Fruit fly (Drosophila melanogaster) whole organism, embryonic: ENCODE measurements around the gene PLCXD.

Source experiments
- CG10565 ChIP-seq: fragments of 200-800 bp; sonication (Bioruptor generic); optimal IDR thresholded peaks from 3 replicates; lab custom pipeline; 2016; ENCODE audit warnings: missing biosample characterization, mild to moderate bottlenecking, missing genetic modification characterization
- CG11560 ChIP-seq: fragments of 200-800 bp; sonication (Bioruptor generic); IDR thresholded peaks from 3 replicates; pipeline ENCODE4 v1.3.6; 2022; ENCODE audit warnings: missing biosample characterization, missing genetic modification characterization
- CG12236 ChIP-seq: fragments of 200-800 bp; sonication (Bioruptor generic); optimal IDR thresholded peaks from 2 replicates; lab custom pipeline; 2016; ENCODE audit warnings: missing biosample characterization, missing genetic modification characterization
- CG12299 ChIP-seq: fragments of 200-800 bp; sonication (Bioruptor generic); optimal IDR thresholded peaks from 2 replicates; lab custom pipeline; 2018; ENCODE audit warnings: missing biosample characterization, mild to moderate bottlenecking, missing genetic modification characterization
- CG12391 ChIP-seq: fragments of 200-800 bp; sonication (Bioruptor generic); optimal IDR thresholded peaks from 3 replicates; lab custom pipeline; 2018; ENCODE audit warnings: missing biosample characterization, mild to moderate bottlenecking, missing genetic modification characterization, moderate library complexity
- CG13287 ChIP-seq: fragments of 200-800 bp; sonication (Bioruptor generic); IDR thresholded peaks from 2 replicates; pipeline ENCODE4 v1.3.6; 2022; ENCODE audit warnings: missing biosample characterization, missing genetic modification characterization; ENCODE audit not compliant: partially characterized antibody
- CG14710 ChIP-seq: fragments of 200-800 bp; sonication (Bioruptor generic); optimal IDR thresholded peaks from 3 replicates; lab custom pipeline; 2019; ENCODE audit warnings: missing biosample characterization, mild to moderate bottlenecking, missing genetic modification characterization, moderate library complexity
- CG15073 ChIP-seq: fragments of 200-800 bp; sonication (Bioruptor generic); optimal IDR thresholded peaks from 2 replicates; lab custom pipeline; 2016; ENCODE audit warnings: missing biosample characterization, missing genetic modification characterization
- CG17186 ChIP-seq: fragments of 200-800 bp; sonication (Bioruptor generic); optimal IDR thresholded peaks from 3 replicates; lab custom pipeline; 2017; ENCODE audit warnings: missing biosample characterization, missing genetic modification reagents, missing genetic modification characterization
- CG17385 ChIP-seq: fragments of 200-800 bp; sonication (Bioruptor generic); optimal IDR thresholded peaks from 3 replicates; lab custom pipeline; 2018; ENCODE audit warnings: missing biosample characterization, mild to moderate bottlenecking, missing genetic modification characterization
- CG18599 ChIP-seq: fragments of 200-800 bp; sonication (Bioruptor generic); optimal IDR thresholded peaks from 3 replicates; lab custom pipeline; 2017; ENCODE audit warnings: missing biosample characterization, missing genetic modification characterization, mild to moderate bottlenecking, moderate library complexity, missing genetic modification reagents
- CG2129 ChIP-seq: fragments of 200-800 bp; sonication (Bioruptor generic); IDR thresholded peaks from 2 replicates; pipeline ENCODE4 v1.3.6; 2022; ENCODE audit warnings: missing biosample characterization, missing genetic modification characterization; ENCODE audit not compliant: partially characterized antibody
- CG31224 ChIP-seq: fragments of 200-800 bp; sonication (Bioruptor generic); IDR thresholded peaks from 2 replicates; pipeline ENCODE4 v1.3.6; 2022; ENCODE audit warnings: missing biosample characterization, missing genetic modification characterization
- CG31388 ChIP-seq: fragments of 200-800 bp; sonication (Bioruptor generic); optimal IDR thresholded peaks from 2 replicates; lab custom pipeline; 2016; ENCODE audit warnings: missing biosample characterization, missing genetic modification characterization
- CG32767 ChIP-seq: fragments of 200-800 bp; sonication (Bioruptor generic); IDR thresholded peaks from 2 replicates; pipeline ENCODE4 v1.3.6; 2022; ENCODE audit warnings: missing biosample characterization, missing genetic modification characterization
- CG34376 ChIP-seq: fragments of 200-800 bp; sonication (Bioruptor generic); optimal IDR thresholded peaks from 2 replicates; lab custom pipeline; 2018; ENCODE audit warnings: missing biosample characterization, mild to moderate bottlenecking, missing genetic modification characterization
- CG3995 ChIP-seq: fragments of 200-800 bp; sonication (Bioruptor generic); optimal IDR thresholded peaks from 3 replicates; lab custom pipeline; 2016; ENCODE audit warnings: missing biosample characterization, missing genetic modification characterization
- CG43689 ChIP-seq: fragments of 200-800 bp; sonication (Bioruptor generic); IDR thresholded peaks from 2 replicates; pipeline ENCODE4 v1.3.6; 2022; ENCODE audit warnings: missing biosample characterization, missing genetic modification characterization
- CG5180 ChIP-seq: fragments of 200-800 bp; sonication (Bioruptor generic); optimal IDR thresholded peaks from 3 replicates; lab custom pipeline; 2017; ENCODE audit warnings: missing biosample characterization, missing genetic modification characterization, mild to moderate bottlenecking, moderate library complexity, missing genetic modification reagents
- CG5245 ChIP-seq: fragments of 200-800 bp; sonication (Bioruptor generic); optimal IDR thresholded peaks from 3 replicates; lab custom pipeline; 2016; ENCODE audit warnings: missing biosample characterization, missing genetic modification characterization
- CG6175 ChIP-seq: fragments of 200-800 bp; sonication (Bioruptor generic); IDR thresholded peaks from 3 replicates; pipeline ENCODE4 v1.3.6; 2022; ENCODE audit warnings: missing biosample characterization, missing genetic modification characterization
- Drgx ChIP-seq: fragments of 200-800 bp; sonication (Bioruptor generic); IDR thresholded peaks from 2 replicates; pipeline ENCODE4 v1.3.6; 2022; ENCODE audit warnings: missing biosample characterization, missing genetic modification characterization
- Ets65A ChIP-seq: fragments of 200-800 bp; sonication (Bioruptor generic); peaks from one replicate; lab custom pipeline; 2016; ENCODE audit warnings: missing biosample characterization, missing genetic modification characterization
- HLH4C ChIP-seq: fragments of 200-800 bp; sonication (Bioruptor generic); IDR thresholded peaks from 3 replicates; pipeline ENCODE4 v1.3.6; 2022; ENCODE audit warnings: missing biosample characterization, missing genetic modification characterization; ENCODE audit not compliant: partially characterized antibody
- Hmr ChIP-seq: fragments of 200-800 bp; sonication (Bioruptor generic); optimal IDR thresholded peaks from 3 replicates; lab custom pipeline; 2017; ENCODE audit warnings: mild to moderate bottlenecking, missing biosample characterization, missing genetic modification reagents, missing genetic modification characterization
- Hr39 ChIP-seq: fragments of >200 bp; optimal IDR thresholded peaks from 2 replicates; lab custom pipeline; 2017
- Med ChIP-seq: fragments of 200-800 bp; sonication (Bioruptor generic); peaks from one replicate; lab custom pipeline; 2016; ENCODE audit warnings: missing biosample characterization, missing genetic modification characterization, mild to moderate bottlenecking, inconsistent platforms, moderate library complexity
- Neu2 ChIP-seq: fragments of 200-800 bp; sonication (Bioruptor generic); optimal IDR thresholded peaks from 3 replicates; lab custom pipeline; 2016; ENCODE audit warnings: missing biosample characterization, missing genetic modification characterization, borderline replicate concordance
- PHDP ChIP-seq: fragments of 200-800 bp; sonication (Bioruptor generic); optimal IDR thresholded peaks from 3 replicates; lab custom pipeline; 2018; ENCODE audit warnings: missing biosample characterization, mild to moderate bottlenecking, missing genetic modification characterization, moderate library complexity
- Poxn ChIP-seq: fragments of 200-800 bp; sonication (Bioruptor generic); IDR thresholded peaks from 2 replicates; pipeline ENCODE4 v1.3.6; 2022; ENCODE audit warnings: missing biosample characterization, missing genetic modification characterization
- Usf ChIP-seq: fragments of 200-800 bp; sonication (Bioruptor generic); optimal IDR thresholded peaks from 2 replicates; lab custom pipeline; 2017; ENCODE audit warnings: missing genotype, missing biosample characterization, missing genetic modification characterization
- bowl ChIP-seq: fragments of 200-800 bp; sonication (Bioruptor generic); IDR thresholded peaks from 2 replicates; pipeline ENCODE4 v1.3.6; 2022; ENCODE audit warnings: missing biosample characterization, missing genetic modification characterization
- cad ChIP-seq: fragments of >200 bp; optimal IDR thresholded peaks from 2 replicates; lab custom pipeline; 2017; ENCODE audit warnings: missing biosample characterization, missing genetic modification characterization
- cato ChIP-seq: fragments of 200-800 bp; sonication (Bioruptor generic); optimal IDR thresholded peaks from 2 replicates; lab custom pipeline; 2016; ENCODE audit warnings: missing biosample characterization, missing genetic modification characterization, borderline replicate concordance
- ewg ChIP-seq: fragments of 200-800 bp; sonication (Bioruptor generic); optimal IDR thresholded peaks from 3 replicates; lab custom pipeline; 2017; ENCODE audit warnings: mild to moderate bottlenecking, missing biosample characterization, missing genetic modification reagents, missing genetic modification characterization
- gcm ChIP-seq: fragments of 200-800 bp; sonication (Bioruptor generic); optimal IDR thresholded peaks from 2 replicates; lab custom pipeline; 2019; ENCODE audit warnings: missing biosample characterization, mild to moderate bottlenecking, missing genetic modification characterization, moderate library complexity
- gt ChIP-seq: fragments of 200-800 bp; sonication (Bioruptor generic); IDR thresholded peaks from 2 replicates; pipeline ENCODE4 v1.3.6; 2022; ENCODE audit warnings: missing biosample characterization, missing genetic modification characterization
- p53 ChIP-seq: fragments of 200-800 bp; sonication (Bioruptor generic); optimal IDR thresholded peaks from 2 replicates; lab custom pipeline; 2016; ENCODE audit warnings: missing biosample characterization, missing genetic modification characterization
- pho ChIP-seq: fragments of 200-800 bp; sonication (Bioruptor generic); optimal IDR thresholded peaks from 2 replicates; lab custom pipeline; 2016; ENCODE audit warnings: missing biosample characterization, missing genetic modification characterization
- pum ChIP-seq: fragments of 200-800 bp; sonication (Bioruptor generic); optimal IDR thresholded peaks from 2 replicates; lab custom pipeline; 2016; ENCODE audit warnings: missing biosample characterization, missing genetic modification characterization
- ro ChIP-seq: fragments of 200-800 bp; sonication (Bioruptor generic); IDR thresholded peaks from 2 replicates; pipeline ENCODE4 v1.3.6; 2022; ENCODE audit warnings: missing biosample characterization, missing genetic modification characterization
- run ChIP-seq: fragments of 200-800 bp; sonication (Bioruptor generic); optimal IDR thresholded peaks from 3 replicates; lab custom pipeline; 2018; ENCODE audit warnings: missing biosample characterization, mild to moderate bottlenecking, missing genetic modification characterization
- sc ChIP-seq, 3 experiments: fragments of >200 bp in 2 of 3; fragments of 200-800 bp in 1 of 3; sonication (Bioruptor generic) in 1 of 3; optimal IDR thresholded peaks; 2 replicates in 2 of 3; 3 replicates in 1 of 3; lab custom pipeline; 2017; ENCODE audit warnings: mild to moderate bottlenecking in 1 of 3, missing biosample characterization in 1 of 3, missing genetic modification characterization in 1 of 3, missing genetic modification reagents in 1 of 3
- sd ChIP-seq: fragments of 200-800 bp; sonication (Bioruptor generic); optimal IDR thresholded peaks from 3 replicates; lab custom pipeline; 2018; ENCODE audit warnings: missing biosample characterization, mild to moderate bottlenecking, missing genetic modification characterization, moderate library complexity
- sens-2 ChIP-seq: fragments of 200-800 bp; sonication (Bioruptor generic); IDR thresholded peaks from 2 replicates; pipeline ENCODE4 v1.3.6; 2022; ENCODE audit warnings: missing biosample characterization, missing genetic modification characterization
- sisA ChIP-seq: fragments of 200-800 bp; sonication (Bioruptor generic); IDR thresholded peaks from 2 replicates; pipeline ENCODE4 v1.3.6; 2022; ENCODE audit warnings: missing biosample characterization, missing genetic modification characterization
- slbo ChIP-seq: fragments of 200-800 bp; sonication (Bioruptor generic); IDR thresholded peaks from 2 replicates; pipeline ENCODE4 v1.3.6; 2022; ENCODE audit warnings: missing biosample characterization, missing genetic modification characterization
- sob ChIP-seq: fragments of 200-800 bp; sonication (Bioruptor generic); IDR thresholded peaks from 2 replicates; pipeline ENCODE4 v1.3.6; 2022; ENCODE audit warnings: missing biosample characterization, missing genetic modification characterization
- ssp ChIP-seq: fragments of 200-800 bp; sonication (Bioruptor generic); IDR thresholded peaks from 2 replicates; pipeline ENCODE4 v1.3.6; 2022; ENCODE audit warnings: missing biosample characterization, missing genetic modification characterization
- vnd ChIP-seq: fragments of 200-800 bp; sonication (Bioruptor generic); IDR thresholded peaks from 3 replicates; pipeline ENCODE4 v1.3.6; 2022; ENCODE audit warnings: missing biosample characterization, missing genetic modification characterization; ENCODE audit not compliant: partially characterized antibody
- wor ChIP-seq: fragments of 200-800 bp; sonication (Bioruptor generic); IDR thresholded peaks from 2 replicates; pipeline ENCODE4 v1.3.6; 2022; ENCODE audit warnings: missing biosample characterization, missing genetic modification characterization

PLCXD gene

dm6 chr2L:12007331-12007791 lies 41.9 kb upstream of the PLCXD start (continued):
- TF ChIP-seq pho (GFP tag; lab: Kevin White, UChicago) (peak; percentile 28), CG15073 (GFP tag; lab: Kevin White, UChicago) (no peak), pum (peak; percentile 5), CG34376 (GFP tag; lab: Kevin White, UChicago) (peak; percentile 98), ssp (no peak), sd (peak; percentile 100), CG5245 (no peak), ro (GFP tag; lab: Robert Waterston, UW) (no peak), Hmr (GFP tag; lab: Kevin White, UChicago) (peak; percentile 94), CG11560 (tag; lab: Robert Waterston, UW) (no peak), CG3995 (GFP tag; lab: Kevin White, UChicago) (no peak), Med (peak; percentile 96), p53 (peak; percentile 100), sc (optimal IDR thresholded peaks at IDR 0.05; lab: Kevin White, UChicago) (no peak), sc (GFP tag; optimal IDR thresholded peaks at IDR 0.05; lab: Kevin White, UChicago) (peak; percentile 17), sens-2 (GFP tag; lab: Robert Waterston, UW) (no peak), vnd (GFP tag; lab: Robert Waterston, UW) (no peak), ewg (GFP tag; lab: Kevin White, UChicago) (peak; percentile 68), CG18599 (GFP tag; lab: Kevin White, UChicago) (peak; percentile 58), bowl (no peak), Usf (GFP tag; lab: Kevin White, UChicago) (no peak), CG10565 (no peak), Ets65A (no peak), Neu2 (GFP tag; lab: Kevin White, UChicago) (no peak), CG6175 (GFP tag; lab: Robert Waterston, UW) (no peak), Hr39 (lab: Kevin White, UChicago) (no peak), slbo (GFP tag; lab: Robert Waterston, UW) (no peak), CG31388 (GFP tag; lab: Kevin White, UChicago) (no peak), sisA (GFP tag; lab: Robert Waterston, UW) (no peak), CG43689 (GFP tag; lab: Robert Waterston, UW) (no peak), CG13287 (GFP tag; lab: Robert Waterston, UW) (no peak), CG5180 (GFP tag; lab: Kevin White, UChicago) (peak; percentile 94), wor (no peak), CG17186 (GFP tag; lab: Kevin White, UChicago) (peak; percentile 87), CG12299 (tag; lab: Kevin White, UChicago) (no peak), CG12236 (peak; percentile 16), CG2129 (no peak), CG17385 (peak; percentile 76), cato (GFP tag; lab: Kevin White, UChicago) (no peak), CG32767 (GFP tag; lab: Robert Waterston, UW) (no peak), HLH4C (GFP tag; lab: Robert Waterston, UW) (no peak), CG31224 (GFP tag; lab: Robert Waterston, UW) (no peak), CG12391 (tag; lab: Kevin White, UChicago) (peak; percentile 24), gcm (peak; percentile 79), run (tag; lab: Kevin White, UChicago) (peak; percentile 89), PHDP (tag; lab: Kevin White, UChicago) (peak; percentile 49), CG14710 (tag; lab: Kevin White, UChicago) (peak; percentile 46), sob (GFP tag; lab: Robert Waterston, UW) (no peak), Poxn (GFP tag; lab: Robert Waterston, UW) (no peak), gt (GFP tag; lab: Robert Waterston, UW) (no peak), cad (GFP tag; lab: Kevin White, UChicago) (no peak), Drgx (no peak)
